Worm (Caenorhabditis elegans): ENCODE results near the gene C49A9.5.
"Not testable (repeated sequence)": the region's sequence is repeated elsewhere in the genome, so short reads cannot be mapped to it uniquely, and the experiment has no call there.

The C49A9.5 gene

DNA sequence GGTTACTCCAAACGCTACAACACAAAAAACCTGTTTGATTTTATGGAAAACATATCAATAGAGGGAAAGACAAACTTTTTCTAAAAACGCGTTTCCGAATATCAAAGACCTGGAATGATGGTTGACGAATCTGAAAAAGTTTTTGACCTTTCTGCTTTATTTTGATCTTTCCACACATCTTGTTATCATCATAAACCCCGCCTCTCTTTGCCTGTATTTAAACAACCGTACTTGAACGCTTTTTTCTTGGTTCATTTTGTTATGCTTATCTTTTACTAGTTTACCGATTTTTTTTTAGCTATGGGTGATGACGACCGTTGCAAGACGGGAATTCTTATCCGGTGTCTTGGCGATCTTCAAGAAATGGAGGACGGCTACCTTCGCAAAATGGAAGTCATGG, 39.5 kb downstream of the C49A9.5 start, which contains the start of gene T13A10.2:
T13A10.2 (plus strand) TSS at position 301 of the 400 bp plus-strand sequence.
- TF ChIP-seq rnt-1 (tag; optimal IDR thresholded peaks at IDR 0.05); unc-42 (tag; optimal IDR thresholded peaks at IDR 0.05); T23F11.4 (GFP tag; optimal IDR thresholded peaks at IDR 0.05): not testable (repeated sequence)

- TF ChIP-seq rnt-1 (tag; optimal IDR thresholded peaks at IDR 0.05) = no peak
- no peak for TF ChIP-seq zip-5 (tag; optimal IDR thresholded peaks at IDR 0.05)
- no peak for TF ChIP-seq madf-2 (tag; optimal IDR thresholded peaks at IDR 0.05)
- TF ChIP-seq ceh-24 (tag; optimal IDR thresholded peaks at IDR 0.05) = no peak
- no peak for TF ChIP-seq hlh-6 (tag; optimal IDR thresholded peaks at IDR 0.05)
- TF ChIP-seq gmeb-2 (tag; optimal IDR thresholded peaks at IDR 0.05) = no peak
- TF ChIP-seq hlh-13 (GFP tag; optimal IDR thresholded peaks at IDR 0.05) = no peak
- no peak for TF ChIP-seq lim-6 (tag; optimal IDR thresholded peaks at IDR 0.05)
- TF ChIP-seq eyg-1 (tag; optimal IDR thresholded peaks at IDR 0.05) = no peak
- TF ChIP-seq ztf-16 (tag; optimal IDR thresholded peaks at IDR 0.05) = no peak
- TF ChIP-seq odd-2 (tag; optimal IDR thresholded peaks at IDR 0.05) = no peak
- TF ChIP-seq C08G9.2 (tag; optimal IDR thresholded peaks at IDR 0.05) = no peak
- no peak for TF ChIP-seq unc-86 (tag; optimal IDR thresholded peaks at IDR 0.05)
- no peak for TF ChIP-seq hlh-8 (tag; optimal IDR thresholded peaks at IDR 0.05)
- no peak for TF ChIP-seq ceh-6 (GFP tag; optimal IDR thresholded peaks at IDR 0.05)
- no peak for TF ChIP-seq unc-55 (GFP tag; optimal IDR thresholded peaks at IDR 0.05)
Measured at ce11 chrIV:6254635-6255034, 41.2 kb downstream of the C49A9.5 start, which contains the start of gene T13A10.64. Gene T13A10.64 (plus strand): TSS chrIV:6254935.

- no peak for TF ChIP-seq zip-5 (tag; optimal IDR thresholded peaks at IDR 0.05)
- TF ChIP-seq pax-1 (tag; optimal IDR thresholded peaks at IDR 0.05) = no peak
- no peak for TF ChIP-seq sox-4 (tag; optimal IDR thresholded peaks at IDR 0.05)
- TF ChIP-seq ceh-2 (tag; optimal IDR thresholded peaks at IDR 0.05) = no peak
- TF ChIP-seq sox-2 (GFP tag; IDR thresholded peaks at IDR 0.05) = no peak
Measured at ce11 chrIV:6258967-6259366, 45.5 kb downstream of the C49A9.5 start.

ce11 chrIV:6259732-6260131, 46.3 kb downstream of the C49A9.5 start, which contains the start of gene nlp-16:
Gene nlp-16 (minus strand): TSS chrIV:6259832.
- TF ChIP-seq sdc-2 (tag; optimal IDR thresholded peaks at IDR 0.05) (no peak), npax-4 (tag; optimal IDR thresholded peaks at IDR 0.05) (no peak), F13H6.1 (tag; optimal IDR thresholded peaks at IDR 0.05) (no peak), fax-1 (tag; optimal IDR thresholded peaks at IDR 0.05) (no peak), ceh-19 (GFP tag; optimal IDR thresholded peaks at IDR 0.05) (no peak), nhr-232 (tag; optimal IDR thresholded peaks at IDR 0.05) (no peak)

DNA sequence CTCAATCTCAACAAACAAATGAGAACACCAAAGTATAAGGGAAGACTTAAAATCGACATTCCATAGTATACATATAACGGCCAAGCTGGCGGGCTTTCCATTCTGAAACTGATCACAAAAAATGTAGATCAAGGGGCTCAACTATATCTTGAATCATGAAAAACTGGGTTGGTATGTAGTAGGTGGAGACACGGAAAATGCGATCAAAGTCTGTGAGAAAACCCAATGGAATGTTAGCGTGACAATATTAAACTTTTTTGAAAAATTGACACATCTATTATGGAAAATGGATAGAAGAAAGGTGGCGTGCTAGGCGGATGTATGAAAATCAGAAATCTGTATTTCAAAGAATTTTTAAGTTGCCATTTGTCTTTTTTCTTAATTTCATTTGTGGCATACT, 49.8 kb downstream of the C49A9.5 start, which contains the start of gene srv-28:
srv-28 (minus strand) TSS at position 101 of the 400 bp plus-strand sequence.
- TF ChIP-seq C08G9.2 (tag; optimal IDR thresholded peaks at IDR 0.05) (no peak), ceh-9 (tag; optimal IDR thresholded peaks at IDR 0.05) (no peak), zip-5 (tag; optimal IDR thresholded peaks at IDR 0.05) (no peak), nfya-1 (tag; optimal IDR thresholded peaks at IDR 0.05) (no peak), pha-2 (tag; optimal IDR thresholded peaks at IDR 0.05) (no peak), npax-4 (tag; optimal IDR thresholded peaks at IDR 0.05) (no peak), F13H6.1 (tag; optimal IDR thresholded peaks at IDR 0.05) (no peak), gmeb-2 (tag; optimal IDR thresholded peaks at IDR 0.05) (no peak), ama-1 (optimal IDR thresholded peaks at IDR 0.05) (no peak), hlh-15 (tag; optimal IDR thresholded peaks at IDR 0.05) (no peak), ceh-34 (tag; optimal IDR thresholded peaks at IDR 0.05) (no peak), hlh-13 (GFP tag; optimal IDR thresholded peaks at IDR 0.05) (no peak), ceh-2 (tag; optimal IDR thresholded peaks at IDR 0.05) (no peak), ztf-16 (tag; optimal IDR thresholded peaks at IDR 0.05) (no peak), fkh-6 (tag; optimal IDR thresholded peaks at IDR 0.05) (no peak), unc-86 (tag; optimal IDR thresholded peaks at IDR 0.05) (no peak), C38D4.7 (GFP tag; optimal IDR thresholded peaks at IDR 0.05) (no peak), ceh-14 (tag; optimal IDR thresholded peaks at IDR 0.05) (no peak)
